Worm (Caenorhabditis elegans): ENCODE measurements around the gene F56D6.6.

DNA sequence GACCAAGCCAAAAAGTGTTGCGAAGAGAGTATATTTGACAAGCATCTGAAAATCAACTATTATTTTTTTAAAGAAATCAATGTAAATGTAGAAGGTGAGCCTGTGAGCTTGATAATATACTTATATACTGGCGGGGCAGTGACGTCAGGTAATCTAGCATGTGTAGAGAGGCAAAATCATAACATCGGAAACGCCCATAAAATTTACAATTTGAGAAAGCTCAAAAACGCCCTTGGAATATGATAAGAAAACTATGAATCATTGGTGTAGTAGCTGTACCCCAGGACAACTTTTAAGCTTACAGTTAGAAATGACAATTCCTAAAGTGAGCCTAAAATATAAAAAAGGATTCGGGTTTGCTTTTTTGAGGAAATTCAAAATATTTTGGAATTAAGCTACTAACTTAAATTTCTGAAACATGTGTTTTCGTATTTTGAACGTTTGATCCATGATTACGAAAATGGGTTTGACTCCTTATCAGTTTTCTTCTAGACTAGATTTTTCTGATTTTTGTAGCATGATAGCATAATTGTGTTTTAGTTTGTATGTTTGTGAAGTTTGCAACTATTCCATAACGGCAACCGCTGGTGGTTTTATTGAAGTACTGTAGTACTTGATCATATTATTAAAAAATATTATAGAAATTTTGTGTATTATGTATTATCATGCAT lies 38.7 kb downstream of the F56D6.6 start, which contains the start of gene clec-174:
- TF ChIP-seq nhr-25 (tag; optimal IDR thresholded peaks at IDR 0.05): no peak
- TF ChIP-seq unc-62 (GFP tag; optimal IDR thresholded peaks at IDR 0.05): no peak
- TF ChIP-seq lin-39 (tag; optimal IDR thresholded peaks at IDR 0.05): no peak
- no peak for TF ChIP-seq snpc-4 (tag; optimal IDR thresholded peaks at IDR 0.05)
- TF ChIP-seq ama-1 (optimal IDR thresholded peaks at IDR 0.05): no peak
- no peak for TF ChIP-seq unc-39 (tag; optimal IDR thresholded peaks at IDR 0.05)
- no peak for TF ChIP-seq nhr-77 (tag; optimal IDR thresholded peaks at IDR 0.05)
- no peak for TF ChIP-seq unc-55 (GFP tag; optimal IDR thresholded peaks at IDR 0.05)
- no peak for TF ChIP-seq nhr-6 (tag; optimal IDR thresholded peaks at IDR 0.05)
- TF ChIP-seq skn-1 (tag; optimal IDR thresholded peaks at IDR 0.05): no peak
- no peak for TF ChIP-seq nhr-12 (tag; optimal IDR thresholded peaks at IDR 0.05)
- no peak for TF ChIP-seq nhr-11 (tag; optimal IDR thresholded peaks at IDR 0.05)
- TF ChIP-seq lin-13 (GFP tag; optimal IDR thresholded peaks at IDR 0.05): no peak
- no peak for TF ChIP-seq lsy-2 (tag; optimal IDR thresholded peaks at IDR 0.05)

All from whole organism, L2 larva.